Worm (Caenorhabditis elegans) whole organism, L3 larva: ENCODE data around the gene ZK1320.2.

Experiments used
- ZK546.5 ChIP-seq: sonication (generic microtip); optimal IDR thresholded peaks from 2 replicates; lab custom pipeline; 2017; ENCODE audit warnings: missing biosample characterization, missing genetic modification characterization
- ceh-82 ChIP-seq: fragments of 150-350 bp; optimal IDR thresholded peaks from 2 replicates; lab custom pipeline; 2014; ENCODE audit warnings: missing biosample characterization, missing genetic modification characterization
- fos-1 ChIP-seq: fragments of 150-350 bp; optimal IDR thresholded peaks from 2 replicates; lab custom pipeline; 2014; ENCODE audit warnings: missing biosample characterization, missing genetic modification characterization
- pha-4 ChIP-seq: fragments of 150-350 bp; optimal IDR thresholded peaks from 2 replicates; lab custom pipeline; 2014; ENCODE audit warnings: missing biosample characterization, missing genetic modification reagents, missing genetic modification characterization

ce11 chrII:9611347-9611923 lies 47.4 kb downstream of the ZK1320.2 start, which contains the start of the genes T15H9.5 and T15H9.4:
- no peak for TF ChIP-seq ZK546.5
- no peak for TF ChIP-seq fos-1
- no peak for TF ChIP-seq pha-4 (tag; lab: Kevin White, UChicago)
- TF ChIP-seq ceh-82 (tag; lab: Kevin White, UChicago), result no peak
